Fruit fly (Drosophila melanogaster): ENCODE results near the gene Smg6.

The Smg6 gene

DNA sequence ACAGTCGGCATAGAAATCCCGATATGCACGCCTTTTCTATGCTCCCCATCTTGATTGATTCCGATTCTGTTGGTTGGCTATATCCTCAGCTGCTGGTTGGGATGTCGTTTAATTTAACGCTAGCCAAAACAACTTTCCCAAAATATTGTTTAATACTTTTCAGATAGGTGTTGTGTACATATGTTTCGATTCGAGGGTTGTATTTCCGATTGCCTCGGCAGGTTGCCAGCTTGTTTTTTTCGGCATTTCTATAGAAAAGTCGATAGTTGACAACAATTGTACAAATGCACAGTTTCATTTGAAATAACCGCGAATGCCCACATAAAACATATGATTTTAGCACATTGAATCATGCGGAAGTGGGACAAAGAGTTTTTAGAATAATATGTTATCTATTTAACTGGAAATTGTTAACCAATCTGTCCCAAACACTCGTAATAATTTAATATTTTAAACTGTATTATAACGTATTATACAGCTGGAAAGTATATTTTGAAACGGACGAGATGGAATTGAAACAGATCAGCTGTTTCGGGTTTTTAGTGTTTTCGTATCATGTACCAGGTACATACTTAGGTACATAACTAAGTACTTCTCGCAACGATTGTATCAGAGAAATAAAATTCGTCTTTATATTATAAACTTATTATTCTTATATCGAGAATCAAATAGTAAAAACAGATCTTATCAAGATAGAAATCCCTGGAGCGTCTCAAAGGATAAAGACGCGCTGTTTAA, 21.4 kb upstream of the Smg6 start, which contains the start of gene CG31109 (continued):
- TF ChIP-seq Atf6 (GFP tag; IDR thresholded peaks at IDR 0.05) (no peak), tup (GFP tag; optimal IDR thresholded peaks at IDR 0.05) (no peak), HmgD (GFP tag; optimal IDR thresholded peaks at IDR 0.05) (no peak), Kr (GFP tag; optimal IDR thresholded peaks at IDR 0.05) (no peak), gro (GFP tag; optimal IDR thresholded peaks at IDR 0.05) (no peak), CG18262 (tag; optimal IDR thresholded peaks at IDR 0.05) (peak; percentile 33), CG4282 (GFP tag; optimal IDR thresholded peaks at IDR 0.05) (no peak), vfl (GFP tag; optimal IDR thresholded peaks at IDR 0.05) (no peak), inv (GFP tag; IDR thresholded peaks at IDR 0.05; ENCODE audit: partially characterized antibody) (no peak), schlank (tag; optimal IDR thresholded peaks at IDR 0.05) (no peak), CG10959 (GFP tag; IDR thresholded peaks at IDR 0.05) (no peak), Opbp (GFP tag; IDR thresholded peaks at IDR 0.05; ENCODE audit: partially characterized antibody) (peak; percentile 46; the same call in 1 of the 3 replicates), psq (GFP tag; optimal IDR thresholded peaks at IDR 0.05) (no peak), knrl (GFP tag; IDR thresholded peaks at IDR 0.05; ENCODE audit: partially characterized antibody) (no peak), CG17612 (GFP tag; IDR thresholded peaks at IDR 0.05) (no peak), CG7271 (tag; optimal IDR thresholded peaks at IDR 0.05) (no peak), CG6791 (GFP tag; IDR thresholded peaks at IDR 0.05; ENCODE audit: partially characterized antibody) (peak; percentile 37; the same call in 1 of the 3 replicates), unc-4 (GFP tag; IDR thresholded peaks at IDR 0.05; ENCODE audit: partially characterized antibody) (peak; percentile 44; the same call in 1 of the 2 replicates), toy (GFP tag; IDR thresholded peaks at IDR 0.05) (no peak), pho (GFP tag; optimal IDR thresholded peaks at IDR 0.05) (no peak), CG10366 (GFP tag; IDR thresholded peaks at IDR 0.05) (no peak), CG12942 (GFP tag; optimal IDR thresholded peaks at IDR 0.05) (no peak), CG17568 (GFP tag; optimal IDR thresholded peaks at IDR 0.05) (no peak), Med (GFP tag) (peak; percentile 74), CG6654 (GFP tag; optimal IDR thresholded peaks at IDR 0.05) (no peak), CkIIα-i1 (GFP tag; IDR thresholded peaks at IDR 0.05) (no peak), ci (GFP tag; IDR thresholded peaks at IDR 0.05) (peak; percentile 26; the same call in 1 of the 3 replicates), Hmx (GFP tag; optimal IDR thresholded peaks at IDR 0.05) (no peak), yki (optimal IDR thresholded peaks at IDR 0.05) (no peak), CG7963 (GFP tag; IDR thresholded peaks at IDR 0.05; ENCODE audit: partially characterized antibody) (no peak), klu (GFP tag; IDR thresholded peaks at IDR 0.05) (no peak), tx (GFP tag; optimal IDR thresholded peaks at IDR 0.05) (no peak), CG6765 (GFP tag; optimal IDR thresholded peaks at IDR 0.05) (no peak), CG3838 (GFP tag; optimal IDR thresholded peaks at IDR 0.05) (no peak), chn (GFP tag; optimal IDR thresholded peaks at IDR 0.05) (no peak), CG4854 (GFP tag; optimal IDR thresholded peaks at IDR 0.05) (no peak), vvl (GFP tag; IDR thresholded peaks at IDR 0.05) (no peak), Optix (GFP tag; IDR thresholded peaks at IDR 0.05) (no peak), lilli (GFP tag; optimal IDR thresholded peaks at IDR 0.05) (peak; percentile 60), CG1832 (GFP tag; optimal IDR thresholded peaks at IDR 0.05) (no peak), ssp (GFP tag; IDR thresholded peaks at IDR 0.05) (no peak), CG5953 (GFP tag; IDR thresholded peaks at IDR 0.05) (no peak), h (optimal IDR thresholded peaks at IDR 0.05) (no peak), D19A (tag; optimal IDR thresholded peaks at IDR 0.05) (peak; percentile 1), CG2120 (GFP tag; optimal IDR thresholded peaks at IDR 0.05) (peak; percentile 64), nerfin-2 (GFP tag; IDR thresholded peaks at IDR 0.05; ENCODE audit: partially characterized antibody) (no peak), CG17186 (GFP tag; optimal IDR thresholded peaks at IDR 0.05) (no peak), CG4820 (GFP tag; optimal IDR thresholded peaks at IDR 0.05) (no peak), TFAM (GFP tag; optimal IDR thresholded peaks at IDR 0.05) (no peak), Dll (GFP tag; IDR thresholded peaks at IDR 0.05; ENCODE audit: partially characterized antibody) (peak; percentile 50; the same call in 1 of the 4 replicates), Nf-YA (GFP tag; IDR thresholded peaks at IDR 0.05) (no peak)

All from whole organism, embryonic.